Fruit fly (Drosophila melanogaster): ENCODE measurements around the gene CG44044.

dm6 chr3R:16321538-16321937 is at the start of gene CG44044:
- no peak for TF ChIP-seq insv (optimal IDR thresholded peaks at IDR 0.05)
- TF ChIP-seq psq (optimal IDR thresholded peaks at IDR 0.05), result no peak
- no peak for TF ChIP-seq Sin3A (optimal IDR thresholded peaks at IDR 0.05)
- no peak for TF ChIP-seq h (optimal IDR thresholded peaks at IDR 0.05)
- no peak for TF ChIP-seq ttk (optimal IDR thresholded peaks at IDR 0.05)
- TF ChIP-seq Myc (optimal IDR thresholded peaks at IDR 0.05), result no peak
